Worm (Caenorhabditis elegans) whole organism, young adult: ENCODE data around the gene F44A2.5.

Experiments
- C17E4.6 ChIP-seq: fragments of 200-800 bp; sonication (Bioruptor generic); IDR thresholded peaks from 2 replicates; pipeline ENCODE4 v1.3.6; 2022; ENCODE audit warnings: missing genetic modification reagents, missing genetic modification characterization, missing compliant biosample characterization
- K11D2.4 ChIP-seq: fragments of 200-800 bp; sonication (Bioruptor generic); IDR thresholded peaks from 2 replicates; pipeline ENCODE4 v1.3.6; 2022; ENCODE audit warnings: missing genetic modification reagents, missing genetic modification characterization, missing compliant biosample characterization
- unc-130 ChIP-seq: sonication (generic microtip); optimal IDR thresholded peaks from 2 replicates; lab custom pipeline; 2016; ENCODE audit warnings: missing genetic modification reagents, missing genetic modification characterization, missing compliant biosample characterization
- unc-62 ChIP-seq: fragments of 150-350 bp; optimal IDR thresholded peaks from 2 replicates; lab custom pipeline; 2014; ENCODE audit warnings: missing biosample characterization, missing genetic modification reagents, missing genetic modification characterization

DNA sequence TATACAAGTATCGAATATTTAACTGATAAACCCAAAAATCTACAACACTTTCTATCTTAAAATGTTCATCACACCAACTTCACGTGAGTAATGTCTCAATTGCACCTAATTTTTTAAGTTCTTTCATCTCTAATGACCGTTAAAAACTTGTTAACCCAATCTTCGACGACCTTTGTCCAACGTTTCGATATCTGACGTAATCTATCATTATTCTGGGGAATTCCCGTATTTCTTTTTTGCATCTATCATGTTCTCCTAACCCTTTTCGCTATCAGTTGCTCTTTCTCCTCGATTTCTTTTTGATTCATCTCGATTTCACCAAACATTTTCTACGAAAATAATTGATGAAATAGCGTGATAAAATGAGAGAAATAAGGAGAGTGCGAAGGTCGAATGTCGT lies 30.3 kb downstream of the F44A2.5 start:
- TF ChIP-seq unc-62 (GFP tag; lab: Kevin White, UChicago) (no peak), K11D2.4 (GFP tag; lab: Robert Waterston, UW) (no peak), C17E4.6 (no peak), unc-130 (GFP tag; lab: Kevin White, UChicago) (no peak)
